Fruit fly (Drosophila melanogaster): ENCODE results near the gene mthl11.

- TF ChIP-seq Hr96 (GFP tag; optimal IDR thresholded peaks at IDR 0.05), result peak; percentile 13
- peak; percentile 51 for TF ChIP-seq kay (GFP tag; ENCODE audit: borderline replicate concordance)
- no peak for TF ChIP-seq CG14711 (tag; optimal IDR thresholded peaks at IDR 0.05)
- TF ChIP-seq ovo (GFP tag; optimal IDR thresholded peaks at IDR 0.05), result no peak
- no peak for TF ChIP-seq cnc (optimal IDR thresholded peaks at IDR 0.05)
- TF ChIP-seq CG12768 (GFP tag; optimal IDR thresholded peaks at IDR 0.05), result no peak
- no peak for TF ChIP-seq tj (GFP tag; optimal IDR thresholded peaks at IDR 0.05)
Observed at dm6 chr3R:10356563-10357363, 44.1 kb upstream of the mthl11 start.
